Fruit fly (Drosophila melanogaster): ENCODE data around the gene mIF2.

dm6 chr3R:28555793-28556192, 11.2 kb upstream of the mIF2 start:
- TF ChIP-seq lz (GFP tag; optimal IDR thresholded peaks at IDR 0.05) (no peak), CG31627 (GFP tag; optimal IDR thresholded peaks at IDR 0.05) (no peak), CG9139 (GFP tag; optimal IDR thresholded peaks at IDR 0.05) (no peak), OdsH (GFP tag; optimal IDR thresholded peaks at IDR 0.05) (no peak), Met (GFP tag; optimal IDR thresholded peaks at IDR 0.05) (no peak), pdm3 (GFP tag; optimal IDR thresholded peaks at IDR 0.05) (no peak), dsx (GFP tag; optimal IDR thresholded peaks at IDR 0.05; ENCODE audit: poor library complexity, severe bottlenecking) (no peak), CG3032 (tag; optimal IDR thresholded peaks at IDR 0.05) (no peak), topi (GFP tag; optimal IDR thresholded peaks at IDR 0.05) (no peak)
